Worm (Caenorhabditis elegans) whole organism, L4 larva: ENCODE results near the gene Y94H6A.12.
A peak's percentile ranks its signal among the peaks of the same experiment; 100 is the strongest.

Source experiments
- F10B5.3 ChIP-seq: sonication (generic microtip); optimal IDR thresholded peaks from 2 replicates; lab custom pipeline; 2016; ENCODE audit warnings: mild to moderate bottlenecking, missing genetic modification characterization, missing compliant biosample characterization
- F26F4.8 ChIP-seq: fragments of 200-800 bp; sonication (Bioruptor generic); conservative IDR thresholded peaks from 2 replicates; pipeline ENCODE4 v1.3.6; 2022; ENCODE audit warnings: missing genetic modification characterization, missing compliant biosample characterization
- attf-4 ChIP-seq: sonication (generic microtip); optimal IDR thresholded peaks from 3 replicates; lab custom pipeline; 2017; ENCODE audit warnings: missing biosample characterization, missing genetic modification characterization
- ceh-20 ChIP-seq: fragments of 200-800 bp; sonication (Bioruptor generic); IDR thresholded peaks from 2 replicates; pipeline ENCODE4 v1.3.6; 2022; ENCODE audit warnings: missing genetic modification reagents, missing genetic modification characterization, missing compliant biosample characterization
- ceh-32 ChIP-seq: sonication (generic microtip); optimal IDR thresholded peaks from 2 replicates; lab custom pipeline; 2016; ENCODE audit warnings: mild to moderate bottlenecking, missing genetic modification characterization, missing compliant biosample characterization; ENCODE audit not compliant: poor library complexity
- ces-1 ChIP-seq: fragments of 150-350 bp; sonication (generic microtip); optimal IDR thresholded peaks from 4 replicates; lab custom pipeline; 2014; ENCODE audit warnings: missing biosample characterization, missing genetic modification reagents, missing genetic modification characterization
- daf-19 ChIP-seq: fragments of 200-800 bp; sonication (Bioruptor generic); conservative IDR thresholded peaks from 2 replicates; pipeline ENCODE4 v1.3.6; 2022; ENCODE audit warnings: missing genetic modification characterization, missing compliant biosample characterization
- dmd-6 ChIP-seq: fragments of 200-800 bp; sonication (Bioruptor generic); IDR thresholded peaks from 2 replicates; pipeline ENCODE4 v1.3.6; 2022; ENCODE audit warnings: missing genetic modification reagents, missing genetic modification characterization, missing compliant biosample characterization
- dmd-9 ChIP-seq: fragments of 200-800 bp; sonication (Bioruptor generic); IDR thresholded peaks from 2 replicates; pipeline ENCODE4 v1.3.6; 2022; ENCODE audit warnings: missing genetic modification reagents, missing genetic modification characterization, missing compliant biosample characterization
- fos-1 ChIP-seq: fragments of 150-350 bp; optimal IDR thresholded peaks from 2 replicates; lab custom pipeline; 2014; ENCODE audit warnings: missing biosample characterization, missing genetic modification characterization
- hif-1 ChIP-seq, 2 experiments: sonication (generic microtip); optimal IDR thresholded peaks; 2 replicates each; lab custom pipeline; 2016 to 2017; ENCODE audit warnings: missing compliant biosample characterization in 2 of 2, missing genetic modification characterization in 2 of 2, missing genetic modification reagents in 2 of 2, missing genotype in 2 of 2, mild to moderate bottlenecking in 1 of 2
- jun-1 ChIP-seq: fragments of 150-350 bp; optimal IDR thresholded peaks from 2 replicates; lab custom pipeline; 2014; ENCODE audit warnings: missing biosample characterization, missing genetic modification reagents, missing genetic modification characterization
- lin-38 ChIP-seq: fragments of 200-800 bp; sonication (Bioruptor generic); IDR thresholded peaks from 2 replicates; pipeline ENCODE4 v1.3.6; 2022; ENCODE audit warnings: missing genetic modification reagents, missing genetic modification characterization, missing compliant biosample characterization
- lin-39 ChIP-seq: fragments of 150-350 bp; optimal IDR thresholded peaks from 2 replicates; lab custom pipeline; 2014; ENCODE audit warnings: missing biosample characterization, missing genetic modification reagents, missing genetic modification characterization
- madf-9 ChIP-seq: fragments of 200-800 bp; sonication (Bioruptor generic); conservative IDR thresholded peaks from 2 replicates; pipeline ENCODE4 v1.3.6; 2022; ENCODE audit warnings: missing genetic modification reagents, missing genetic modification characterization, missing compliant biosample characterization
- mdt-29 ChIP-seq: fragments of 200-800 bp; sonication (Bioruptor generic); IDR thresholded peaks from 2 replicates; pipeline ENCODE4 v1.3.6; 2022; ENCODE audit warnings: missing genetic modification reagents, missing genetic modification characterization, missing compliant biosample characterization
- mep-1 ChIP-seq: fragments of 150-350 bp; sonication (generic microtip); optimal IDR thresholded peaks from 3 replicates; lab custom pipeline; 2014; ENCODE audit warnings: missing biosample characterization, missing genetic modification characterization
- nhr-102 ChIP-seq: sonication (generic microtip); optimal IDR thresholded peaks from 2 replicates; lab custom pipeline; 2016; ENCODE audit warnings: mild to moderate bottlenecking, missing genetic modification characterization, moderate library complexity, missing compliant biosample characterization
- nhr-11 ChIP-seq: fragments of 150-350 bp; optimal IDR thresholded peaks from 2 replicates; lab custom pipeline; 2014; ENCODE audit warnings: missing biosample characterization, missing genetic modification characterization
- nhr-111 ChIP-seq: fragments of 200-800 bp; sonication (Bioruptor generic); optimal IDR thresholded peaks from 2 replicates; lab custom pipeline; 2018; ENCODE audit warnings: mild to moderate bottlenecking, missing genetic modification characterization, missing compliant biosample characterization
- nhr-25 ChIP-seq: sonication (generic microtip); optimal IDR thresholded peaks from 2 replicates; lab custom pipeline; 2017; ENCODE audit warnings: missing genetic modification characterization, mild to moderate bottlenecking, missing compliant biosample characterization, antibody characterized with exemption, moderate library complexity, borderline replicate concordance; ENCODE audit not compliant: insufficient read depth
- nhr-42 ChIP-seq: fragments of 200-800 bp; sonication (Bioruptor generic); IDR thresholded peaks from 2 replicates; pipeline ENCODE4 v1.3.6; 2022; ENCODE audit warnings: missing genetic modification characterization, missing compliant biosample characterization
- nhr-6 ChIP-seq: fragments of 150-350 bp; optimal IDR thresholded peaks from 2 replicates; lab custom pipeline; 2014; ENCODE audit warnings: missing biosample characterization, missing genetic modification characterization
- nhr-77 ChIP-seq: fragments of 150-350 bp; optimal IDR thresholded peaks from 2 replicates; lab custom pipeline; 2014; ENCODE audit warnings: missing biosample characterization, missing genetic modification characterization
- pha-4 ChIP-seq, 2 experiments: fragments of 150-350 bp in 1 of 2; fragments of 200-800 bp in 1 of 2; sonication (Bioruptor generic) in 1 of 2; IDR thresholded peaks in 1 of 2; optimal IDR thresholded peaks in 1 of 2; 2 replicates each; pipeline versions ENCODE4 v1.3.6 to Lab custom; 2014 to 2022; ENCODE audit warnings: missing genetic modification characterization in 2 of 2, missing genetic modification reagents in 2 of 2, missing biosample characterization in 1 of 2, missing compliant biosample characterization in 1 of 2
- rbr-2 ChIP-seq: sonication (generic microtip); optimal IDR thresholded peaks from 2 replicates; lab custom pipeline; 2016; ENCODE audit warnings: missing genotype, missing genetic modification characterization, missing compliant biosample characterization
- saeg-2 ChIP-seq: fragments of 200-800 bp; sonication (Bioruptor generic); IDR thresholded peaks from 2 replicates; pipeline ENCODE4 v1.3.6; 2022; ENCODE audit warnings: missing genetic modification reagents, missing genetic modification characterization, missing compliant biosample characterization
- skn-1 ChIP-seq: fragments of 150-350 bp; optimal IDR thresholded peaks from 2 replicates; lab custom pipeline; 2014; ENCODE audit warnings: missing biosample characterization, missing genetic modification characterization
- tra-1 ChIP-seq: fragments of 200-800 bp; sonication (Bioruptor generic); IDR thresholded peaks from 2 replicates; pipeline ENCODE4 v1.3.6; 2022; ENCODE audit warnings: missing genetic modification reagents, missing genetic modification characterization, missing compliant biosample characterization
- unc-62 ChIP-seq, 3 experiments: fragments of 150-350 bp in 1 of 3; sonication (generic microtip); optimal IDR thresholded peaks in 2 of 3; peaks in 1 of 3; 1 replicate in 1 of 3; 2 replicates in 2 of 3; lab custom pipeline; 2014 to 2017; ENCODE audit warnings: missing biosample characterization in 3 of 3, missing genetic modification characterization in 3 of 3, missing genetic modification reagents in 3 of 3, missing genotype in 1 of 3
- zag-1 ChIP-seq: fragments of 150-350 bp; optimal IDR thresholded peaks from 2 replicates; lab custom pipeline; 2014; ENCODE audit warnings: missing biosample characterization, missing genetic modification characterization
- ztf-7 ChIP-seq: fragments of 150-350 bp; optimal IDR thresholded peaks from 2 replicates; lab custom pipeline; 2014; ENCODE audit warnings: missing biosample characterization, missing genetic modification characterization

The Y94H6A.12 gene

DNA sequence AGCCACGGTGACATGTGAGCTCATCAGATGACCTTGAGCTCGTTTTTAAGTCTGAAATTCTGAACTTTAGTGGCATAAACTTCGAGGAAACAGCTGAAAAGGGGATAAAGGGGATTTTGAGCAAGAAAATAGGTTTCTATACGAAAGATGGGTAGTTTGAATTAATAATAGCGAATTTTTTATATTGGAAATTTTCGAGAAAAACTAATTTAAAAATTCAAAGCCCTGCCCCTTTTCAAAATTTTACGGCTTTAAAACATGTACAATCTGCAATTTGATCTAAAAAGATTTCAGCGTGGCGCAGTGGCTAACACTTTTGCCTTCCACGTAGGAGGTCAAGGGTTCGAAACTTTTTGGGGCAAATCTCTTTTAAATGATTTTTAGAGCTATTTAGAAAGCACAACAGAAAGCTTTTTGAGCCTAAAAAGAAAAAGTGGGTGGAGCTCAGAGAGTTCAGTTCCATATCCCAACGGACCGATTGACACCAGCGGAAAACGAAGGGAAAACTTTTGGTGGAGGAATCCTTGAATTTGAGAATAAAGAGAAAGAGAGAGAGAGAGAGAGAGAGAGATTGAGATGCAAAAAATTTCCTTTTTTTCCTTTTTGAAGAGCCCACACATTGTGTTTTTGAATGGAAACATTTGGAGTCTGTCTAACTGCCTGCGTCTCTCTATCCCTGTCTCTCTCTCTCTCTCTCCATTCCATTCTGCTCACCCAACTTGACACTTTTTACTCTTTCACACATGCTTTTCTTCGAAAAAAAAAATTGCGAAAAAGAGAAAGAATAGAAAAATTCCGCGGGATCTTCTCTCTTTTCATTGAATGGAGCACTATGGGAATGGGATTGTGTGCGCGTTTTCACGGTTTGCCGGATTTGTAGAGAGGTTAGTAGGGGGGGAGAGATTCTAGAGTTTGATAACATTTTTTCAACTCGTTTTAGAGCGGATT is 48.6 kb downstream of the Y94H6A.12 start, which contains the start of gene Y69A2AR.31 (continued):
- no peak for TF ChIP-seq nhr-11 (tag; lab: Kevin White, UChicago)
- TF ChIP-seq attf-4 = no peak
- no peak for TF ChIP-seq nhr-6
- TF ChIP-seq madf-9 (GFP tag; lab: Robert Waterston, UW) = no peak
- no peak for TF ChIP-seq dmd-6 (GFP tag; lab: Robert Waterston, UW)
- no peak for TF ChIP-seq nhr-77
- TF ChIP-seq fos-1 (tag; lab: Kevin White, UChicago) = no peak
- TF ChIP-seq mep-1 = no peak
- TF ChIP-seq tra-1 = 0 out of 2 replicates have a peak, but pooled peaks have one; percentile 54
- 0 out of 2 replicates have a peak, but pooled peaks have one; percentile 44 for TF ChIP-seq daf-19 (GFP tag; lab: Robert Waterston, UW)
- peak; percentile 79; the same call in 1 of the 2 replicates for TF ChIP-seq pha-4 (GFP tag; IDR thresholded peaks at IDR 0.05; lab: Robert Waterston, UW)
- TF ChIP-seq pha-4 (tag; optimal IDR thresholded peaks at IDR 0.05; lab: Kevin White, UChicago) = no peak
- no peak for TF ChIP-seq nhr-25 (tag; lab: Kevin White, UChicago)
- TF ChIP-seq ztf-7 (tag; lab: Kevin White, UChicago) = no peak
- peak; percentile 74 for TF ChIP-seq lin-38 (GFP tag; lab: Robert Waterston, UW)
- no peak for TF ChIP-seq F10B5.3
- TF ChIP-seq skn-1 (tag; lab: Kevin White, UChicago) = no peak
- no peak for TF ChIP-seq hif-1 (tag; optimal IDR thresholded peaks at IDR 0.05; lab: Kevin White, UChicago)
- TF ChIP-seq saeg-2 (GFP tag; lab: Robert Waterston, UW) = no peak
- no peak for TF ChIP-seq dmd-9
- peak in 1 of 2 experiments; percentile 47 for TF ChIP-seq unc-62 (GFP tag; optimal IDR thresholded peaks at IDR 0.05 in 1 of 2; lab: Kevin White, UChicago)
- no peak for TF ChIP-seq unc-62 (tag; optimal IDR thresholded peaks at IDR 0.05; lab: Kevin White, UChicago)
- no peak for TF ChIP-seq nhr-111 (GFP tag; lab: Kevin White, UChicago)
- TF ChIP-seq ces-1 (GFP tag; lab: Kevin White, UChicago) = no peak
- TF ChIP-seq nhr-42 (GFP tag; lab: Robert Waterston, UW) = no peak
- no peak for TF ChIP-seq jun-1 (tag; lab: Kevin White, UChicago)
- no peak for TF ChIP-seq zag-1
- TF ChIP-seq lin-39 (tag; lab: Kevin White, UChicago) = no peak
- TF ChIP-seq mdt-29 = no peak
- no peak for TF ChIP-seq rbr-2 (tag; lab: Kevin White, UChicago)
- TF ChIP-seq F26F4.8 = peak; percentile 76
- TF ChIP-seq ceh-20 (GFP tag; lab: Robert Waterston, UW) = no peak
- TF ChIP-seq ceh-32 (tag; lab: Kevin White, UChicago) = no peak
- TF ChIP-seq nhr-102 (tag; lab: Kevin White, UChicago) = no peak
